Fruit fly (Drosophila melanogaster) whole organism, embryonic: Measurements from ENCODE around the gene CG15773.

Experiments used
- lbe ChIP-seq: fragments of 200-800 bp; sonication (Bioruptor generic); optimal IDR thresholded peaks from 2 replicates; lab custom pipeline; 2016; ENCODE audit warnings: missing biosample characterization, mild to moderate bottlenecking, missing genetic modification characterization
- twi ChIP-seq: fragments of 200-800 bp; optimal IDR thresholded peaks from 2 replicates; lab custom pipeline; 2019; ENCODE audit warnings: missing biosample characterization, mild to moderate bottlenecking, missing genetic modification characterization, moderate library complexity

- TF ChIP-seq twi (tag; lab: Kevin White, UChicago) = no peak
- no peak for TF ChIP-seq lbe
Observed at dm6 chrX:5772409-5772808, 39.9 kb downstream of the CG15773 start.
